Fruit fly (Drosophila melanogaster) whole organism: Measurements from ENCODE around the gene CG31145.

Experiments
- CG8478 ChIP-seq: fragments of >200 bp; optimal IDR thresholded peaks from 2 replicates; lab custom pipeline; 2018; ENCODE audit warnings: inconsistent platforms
- Dll ChIP-seq: fragments of >200 bp; optimal IDR thresholded peaks from 2 replicates; lab custom pipeline; 2017
- pan ChIP-seq: fragments of >200 bp; optimal IDR thresholded peaks from 2 replicates; lab custom pipeline; 2017

dm6 chr3R:23649831-23650230 is 19.6 kb downstream of the CG31145 start:
- TF ChIP-seq Dll = no peak
- no peak for TF ChIP-seq pan (lab: Kevin White, UChicago)
- no peak for TF ChIP-seq CG8478 (lab: Kevin White, UChicago)
